Worm (Caenorhabditis elegans) whole organism, L1 larva: ENCODE measurements around the gene F53H1.4.
"Not testable (repeated sequence)": the region's sequence is repeated elsewhere in the genome, so short reads cannot be mapped to it uniquely, and the experiment has no call there.

Experiments used
- C04F5.9 ChIP-seq: sonication (generic microtip); optimal IDR thresholded peaks from 2 replicates; lab custom pipeline; 2016; ENCODE audit warnings: missing genetic modification characterization, missing compliant biosample characterization
- C16A3.4 ChIP-seq: fragments of 150-350 bp; optimal IDR thresholded peaks from 2 replicates; lab custom pipeline; 2014; ENCODE audit warnings: missing biosample characterization, missing genetic modification characterization
- C34B4.2 ChIP-seq: sonication (generic microtip); optimal IDR thresholded peaks from 2 replicates; lab custom pipeline; 2017; ENCODE audit warnings: mild to moderate bottlenecking, missing genetic modification characterization, missing compliant biosample characterization
- F16B12.6 ChIP-seq: fragments of 150-350 bp; optimal IDR thresholded peaks from 2 replicates; lab custom pipeline; 2014; ENCODE audit warnings: missing biosample characterization, missing genetic modification characterization
- Y116A8C.19 ChIP-seq: sonication (generic microtip); optimal IDR thresholded peaks from 2 replicates; lab custom pipeline; 2016; ENCODE audit warnings: missing compliant biosample characterization, missing genetic modification characterization, borderline replicate concordance
- aha-1 ChIP-seq: fragments of 150-350 bp; optimal IDR thresholded peaks from 2 replicates; lab custom pipeline; 2014; ENCODE audit warnings: missing biosample characterization, missing genetic modification characterization
- alr-1 ChIP-seq: fragments of 200-800 bp; sonication (Bioruptor generic); optimal IDR thresholded peaks from 2 replicates; lab custom pipeline; 2018; ENCODE audit warnings: borderline replicate concordance, mild to moderate bottlenecking, missing genetic modification characterization, missing compliant biosample characterization
- aly-2 ChIP-seq: fragments of 150-350 bp; optimal IDR thresholded peaks from 2 replicates; lab custom pipeline; 2014; ENCODE audit warnings: missing biosample characterization, missing genetic modification characterization
- blmp-1 ChIP-seq: fragments of 150-350 bp; optimal IDR thresholded peaks from 2 replicates; lab custom pipeline; 2014; ENCODE audit warnings: missing biosample characterization, missing genetic modification characterization
- ceh-8 ChIP-seq: fragments of 200-800 bp; sonication (Bioruptor generic); optimal IDR thresholded peaks from 2 replicates; lab custom pipeline; 2018; ENCODE audit warnings: mild to moderate bottlenecking, missing genetic modification characterization, moderate library complexity, missing compliant biosample characterization
- ceh-82 ChIP-seq, 3 experiments: fragments of 150-350 bp in 1 of 3; sonication (generic microtip) in 2 of 3; optimal IDR thresholded peaks; 2 replicates each; lab custom pipeline; 2014 to 2017; ENCODE audit warnings: missing biosample characterization in 3 of 3, missing genetic modification characterization in 3 of 3
- ces-1 ChIP-seq: fragments of 150-350 bp; optimal IDR thresholded peaks from 2 replicates; lab custom pipeline; 2014; ENCODE audit warnings: missing biosample characterization, missing genetic modification reagents, missing genetic modification characterization
- dsc-1 ChIP-seq: sonication (generic microtip); optimal IDR thresholded peaks from 2 replicates; lab custom pipeline; 2016; ENCODE audit warnings: mild to moderate bottlenecking, missing genetic modification characterization, missing compliant biosample characterization
- efl-1 ChIP-seq, 4 experiments: fragments of 150-350 bp; optimal IDR thresholded peaks in 3 of 4; peaks in 1 of 4; 1 replicate in 1 of 4; 2 replicates in 3 of 4; lab custom pipeline; 2014; ENCODE audit warnings: missing biosample characterization in 2 of 4, missing genetic modification characterization in 2 of 4, missing genetic modification reagents in 2 of 4
- efl-3 ChIP-seq: fragments of 200-800 bp; sonication (Bioruptor generic); optimal IDR thresholded peaks from 2 replicates; lab custom pipeline; 2018; ENCODE audit warnings: mild to moderate bottlenecking, missing genetic modification characterization, missing compliant biosample characterization
- elt-2 ChIP-seq: sonication (generic microtip); optimal IDR thresholded peaks from 2 replicates; lab custom pipeline; 2016; ENCODE audit warnings: missing genetic modification characterization, mild to moderate bottlenecking, inconsistent platforms, missing compliant biosample characterization, missing genetic modification reagents
- elt-3 ChIP-seq, 6 experiments: fragments of 150-350 bp in 1 of 6; sonication (generic microtip); optimal IDR thresholded peaks; 2 replicates each; lab custom pipeline; 2017 to 2018; ENCODE audit warnings: missing biosample characterization in 6 of 6, missing genetic modification characterization in 6 of 6, inconsistent platforms in 1 of 6
- fkh-4 ChIP-seq: sonication (generic microtip); optimal IDR thresholded peaks from 2 replicates; lab custom pipeline; 2016; ENCODE audit warnings: missing compliant biosample characterization, missing genetic modification characterization, borderline replicate concordance
- fkh-8 ChIP-seq: sonication (generic microtip); optimal IDR thresholded peaks from 2 replicates; lab custom pipeline; 2016; ENCODE audit warnings: mild to moderate bottlenecking, missing genetic modification characterization, missing compliant biosample characterization
- grh-1 ChIP-seq: fragments of 200-800 bp; sonication (Bioruptor generic); IDR thresholded peaks from 2 replicates; pipeline ENCODE4 v1.3.6; 2022; ENCODE audit warnings: missing genetic modification reagents, missing genetic modification characterization, missing compliant biosample characterization
- hlh-4 ChIP-seq: sonication (generic microtip); optimal IDR thresholded peaks from 2 replicates; lab custom pipeline; 2016; ENCODE audit warnings: mild to moderate bottlenecking, missing genetic modification characterization, missing compliant biosample characterization
- isw-1 ChIP-seq: fragments of 200-800 bp; sonication (Bioruptor generic); IDR thresholded peaks from 2 replicates; pipeline ENCODE4 v1.3.6; 2022; ENCODE audit warnings: missing genetic modification characterization, missing compliant biosample characterization
- jun-1 ChIP-seq: fragments of 150-350 bp; optimal IDR thresholded peaks from 2 replicates; lab custom pipeline; 2014; ENCODE audit warnings: missing biosample characterization, missing genetic modification reagents, missing genetic modification characterization
- lin-13 ChIP-seq: fragments of 150-350 bp; optimal IDR thresholded peaks from 2 replicates; lab custom pipeline; 2014; ENCODE audit warnings: missing biosample characterization, missing genetic modification reagents, missing genetic modification characterization
- lin-14 ChIP-seq: fragments of 200-800 bp; sonication (Bioruptor generic); optimal IDR thresholded peaks from 2 replicates; lab custom pipeline; 2018; ENCODE audit warnings: mild to moderate bottlenecking, missing genetic modification characterization, moderate library complexity, missing compliant biosample characterization
- lin-35 ChIP-seq, 2 experiments: fragments of 150-350 bp; optimal IDR thresholded peaks; 2 replicates each; lab custom pipeline; 2014; ENCODE audit warnings: missing biosample characterization in 2 of 2, missing genetic modification characterization in 2 of 2, missing genetic modification reagents in 2 of 2
- lir-3 ChIP-seq: sonication (generic microtip); optimal IDR thresholded peaks from 2 replicates; lab custom pipeline; 2016; ENCODE audit warnings: mild to moderate bottlenecking, missing genetic modification characterization, moderate library complexity, missing compliant biosample characterization; ENCODE audit not compliant: poor library complexity
- lsy-2 ChIP-seq, 2 experiments: fragments of 150-350 bp; optimal IDR thresholded peaks; 2 replicates each; lab custom pipeline; 2014; ENCODE audit warnings: missing biosample characterization in 2 of 2, missing genetic modification characterization in 2 of 2
- mef-2 ChIP-seq: fragments of 150-350 bp; optimal IDR thresholded peaks from 2 replicates; lab custom pipeline; 2014; ENCODE audit warnings: missing biosample characterization, missing genetic modification characterization
- mep-1 ChIP-seq: fragments of 150-350 bp; optimal IDR thresholded peaks from 2 replicates; lab custom pipeline; 2014; ENCODE audit warnings: missing biosample characterization, missing genetic modification characterization
- nhr-11 ChIP-seq: fragments of 150-350 bp; optimal IDR thresholded peaks from 2 replicates; lab custom pipeline; 2014; ENCODE audit warnings: missing biosample characterization, missing genetic modification characterization
- nhr-19 ChIP-seq: fragments of 200-800 bp; sonication (Bioruptor generic); conservative IDR thresholded peaks from 2 replicates; pipeline ENCODE4 v1.3.6; 2022; ENCODE audit warnings: missing genetic modification characterization, missing compliant biosample characterization
- nhr-237 ChIP-seq: fragments of 150-350 bp; optimal IDR thresholded peaks from 2 replicates; lab custom pipeline; 2014; ENCODE audit warnings: missing biosample characterization, missing genetic modification characterization
- nhr-71 ChIP-seq: sonication (generic microtip); optimal IDR thresholded peaks from 2 replicates; lab custom pipeline; 2016; ENCODE audit warnings: mild to moderate bottlenecking, missing genetic modification characterization, moderate library complexity, missing compliant biosample characterization
- nhr-76 ChIP-seq: sonication (generic microtip); optimal IDR thresholded peaks from 2 replicates; lab custom pipeline; 2017; ENCODE audit warnings: missing biosample characterization, missing genetic modification characterization
- nhr-77 ChIP-seq: fragments of 150-350 bp; optimal IDR thresholded peaks from 2 replicates; lab custom pipeline; 2014; ENCODE audit warnings: missing biosample characterization, missing genetic modification characterization
- nhr-84 ChIP-seq: sonication (generic microtip); optimal IDR thresholded peaks from 2 replicates; lab custom pipeline; 2017; ENCODE audit warnings: missing biosample characterization, missing genetic modification characterization
- nhr-90 ChIP-seq: sonication (generic microtip); optimal IDR thresholded peaks from 2 replicates; lab custom pipeline; 2016; ENCODE audit warnings: mild to moderate bottlenecking, missing genetic modification characterization, missing compliant biosample characterization; ENCODE audit not compliant: poor library complexity
- pax-3 ChIP-seq: fragments of 200-800 bp; sonication (Bioruptor generic); optimal IDR thresholded peaks from 2 replicates; lab custom pipeline; 2018; ENCODE audit warnings: mild to moderate bottlenecking, missing genetic modification characterization, moderate library complexity, missing compliant biosample characterization
- pqm-1 ChIP-seq: sonication (generic microtip); optimal IDR thresholded peaks from 3 replicates; lab custom pipeline; 2017; ENCODE audit warnings: missing biosample characterization, missing genetic modification characterization
- skn-1 ChIP-seq: fragments of 150-350 bp; optimal IDR thresholded peaks from 2 replicates; lab custom pipeline; 2014; ENCODE audit warnings: missing biosample characterization, missing genetic modification characterization
- snpc-4 ChIP-seq: fragments of 150-350 bp; optimal IDR thresholded peaks from 2 replicates; lab custom pipeline; 2014; ENCODE audit warnings: missing biosample characterization, missing genetic modification characterization
- snu-23 ChIP-seq: sonication (generic microtip); optimal IDR thresholded peaks from 2 replicates; lab custom pipeline; 2016; ENCODE audit warnings: missing genetic modification characterization, missing compliant biosample characterization
- sptf-1 ChIP-seq: fragments of 150-350 bp; optimal IDR thresholded peaks from 2 replicates; lab custom pipeline; 2014; ENCODE audit warnings: missing biosample characterization, missing genetic modification characterization
- swsn-7 ChIP-seq: sonication (generic microtip); optimal IDR thresholded peaks from 2 replicates; lab custom pipeline; 2016; ENCODE audit warnings: missing genetic modification characterization, missing compliant biosample characterization
- tlp-1 ChIP-seq: fragments of 150-350 bp; optimal IDR thresholded peaks from 2 replicates; lab custom pipeline; 2014; ENCODE audit warnings: missing biosample characterization, missing genetic modification characterization
- unc-98 ChIP-seq: fragments of 200-800 bp; sonication (Bioruptor generic); IDR thresholded peaks from 2 replicates; pipeline ENCODE4 v1.3.6; 2022; ENCODE audit warnings: missing genetic modification characterization, missing compliant biosample characterization
- zag-1 ChIP-seq: fragments of 150-350 bp; optimal IDR thresholded peaks from 2 replicates; lab custom pipeline; 2014; ENCODE audit warnings: missing biosample characterization, missing genetic modification characterization
- zip-4 ChIP-seq: fragments of 200-800 bp; sonication (Bioruptor generic); optimal IDR thresholded peaks from 2 replicates; lab custom pipeline; 2018; ENCODE audit warnings: mild to moderate bottlenecking, missing genetic modification characterization, moderate library complexity, missing compliant biosample characterization
- ztf-11 ChIP-seq, 2 experiments: sonication (generic microtip); optimal IDR thresholded peaks; 2 replicates each; lab custom pipeline; 2016 to 2017; ENCODE audit warnings: missing genetic modification characterization in 2 of 2, missing biosample characterization in 1 of 2, missing compliant biosample characterization in 1 of 2

F53H1.4 gene

DNA sequence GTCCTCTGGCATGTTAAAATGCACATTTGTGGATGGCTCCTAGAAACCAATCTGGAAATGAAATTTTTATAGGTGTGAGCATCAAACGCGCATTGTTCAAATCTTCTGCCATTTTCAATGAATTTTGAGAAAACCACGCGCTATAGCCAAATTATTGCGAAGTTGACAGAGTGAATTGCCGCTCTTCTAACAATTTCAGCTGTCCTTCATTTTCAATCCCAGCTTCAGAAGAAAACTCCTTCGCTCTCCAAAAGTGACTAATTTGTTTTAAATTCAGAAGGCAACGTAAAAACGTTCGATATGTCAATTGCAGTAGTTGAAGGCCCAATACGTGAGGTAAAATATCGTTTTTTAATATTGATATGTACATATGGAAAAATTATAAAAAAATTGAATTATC, 33.4 kb downstream of the F53H1.4 start, which contains the start of gene F58F6.5:
Gene F58F6.5 (plus strand): TSS at position 301 of the 400 bp plus-strand sequence.
- not testable (repeated sequence) for TF ChIP-seq zip-4 (GFP tag; lab: Kevin White, UChicago); aha-1 (tag; lab: Kevin White, UChicago); tlp-1 (tag; lab: Kevin White, UChicago)

DNA sequence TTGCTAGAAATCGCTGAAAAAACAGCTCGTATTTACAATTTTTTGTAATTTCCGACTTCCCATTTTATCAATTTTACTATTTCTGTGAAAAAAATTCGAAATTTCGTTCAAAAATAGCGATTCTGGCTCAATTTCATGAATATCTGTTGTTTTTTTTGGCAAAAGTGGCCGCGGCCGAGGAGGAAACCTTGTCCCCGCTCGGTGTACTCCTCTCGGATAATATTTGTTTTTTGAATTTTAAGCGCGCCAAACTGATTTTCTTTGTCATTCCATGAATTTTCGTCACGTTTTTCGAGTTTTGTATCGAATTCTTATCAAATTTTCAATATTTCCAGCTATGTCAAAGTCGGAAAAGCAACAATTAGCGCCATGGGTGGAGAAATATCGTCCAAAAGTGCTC, 37.0 kb downstream of the F53H1.4 start, which contains the start of gene rfc-2:
Gene rfc-2 (plus strand): TSS at position 334 of the 400 bp plus-strand sequence.
- no peak for TF ChIP-seq sptf-1 (tag; lab: Kevin White, UChicago)
- no peak for TF ChIP-seq elt-2 (tag; lab: Kevin White, UChicago)
- TF ChIP-seq hlh-4 = no peak
- TF ChIP-seq tlp-1 (tag; lab: Kevin White, UChicago) = no peak
- TF ChIP-seq ceh-8 (GFP tag; lab: Kevin White, UChicago) = no peak
- TF ChIP-seq ceh-82 (tag; optimal IDR thresholded peaks at IDR 0.05; lab: Kevin White, UChicago) = peak in 2 of 3 experiments; percentile 33 to 36
- TF ChIP-seq zag-1 = no peak
- TF ChIP-seq efl-3 (GFP tag; lab: Kevin White, UChicago) = no peak
- no peak for TF ChIP-seq elt-3 (tag; optimal IDR thresholded peaks at IDR 0.05; lab: Kevin White, UChicago)
- peak; percentile 65 for TF ChIP-seq nhr-71 (tag; lab: Kevin White, UChicago)
- no peak for TF ChIP-seq nhr-77 (tag; lab: Kevin White, UChicago)
- TF ChIP-seq C34B4.2 (tag; lab: Kevin White, UChicago) = no peak
- no peak for TF ChIP-seq pqm-1
- no peak for TF ChIP-seq lin-13 (GFP tag; lab: Kevin White, UChicago)
- no peak for TF ChIP-seq lin-14 (GFP tag; lab: Kevin White, UChicago)
- TF ChIP-seq snpc-4 (tag; lab: Kevin White, UChicago) = no peak
- TF ChIP-seq C04F5.9 (tag; lab: Kevin White, UChicago) = no peak
- no peak for TF ChIP-seq mef-2 (tag; lab: Kevin White, UChicago)
- no peak for TF ChIP-seq C16A3.4 (tag; lab: Kevin White, UChicago)
- TF ChIP-seq grh-1 (GFP tag; lab: Robert Waterston, UW) = no peak
- no peak for TF ChIP-seq unc-98 (GFP tag; lab: Robert Waterston, UW)
- peak; percentile 40 to 67 for TF ChIP-seq efl-1 (optimal IDR thresholded peaks at IDR 0.05; lab: Kevin White, UChicago)
- TF ChIP-seq efl-1 (GFP tag; optimal IDR thresholded peaks at IDR 0.05 in 1 of 2; lab: Kevin White, UChicago) = peak; percentile 76 to 94
- TF ChIP-seq zip-4 (GFP tag; lab: Kevin White, UChicago) = no peak
- peak; percentile 38 for TF ChIP-seq fkh-4 (tag; lab: Kevin White, UChicago)
- peak in 1 of 2 experiments; percentile 61 for TF ChIP-seq ztf-11 (tag; optimal IDR thresholded peaks at IDR 0.05; lab: Kevin White, UChicago)
- no peak for TF ChIP-seq Y116A8C.19 (tag; lab: Kevin White, UChicago)
- TF ChIP-seq nhr-84 (tag; lab: Kevin White, UChicago) = no peak
- TF ChIP-seq F16B12.6 (tag; lab: Kevin White, UChicago) = no peak
- TF ChIP-seq mep-1 (tag; lab: Kevin White, UChicago) = peak; percentile 12
- no peak for TF ChIP-seq aha-1 (tag; lab: Kevin White, UChicago)
- TF ChIP-seq nhr-90 = no peak
- no peak for TF ChIP-seq ces-1 (GFP tag; lab: Kevin White, UChicago)
- TF ChIP-seq aly-2 = no peak
- peak; percentile 5 for TF ChIP-seq swsn-7 (tag; lab: Kevin White, UChicago)
- no peak for TF ChIP-seq alr-1
- TF ChIP-seq blmp-1 = peak; percentile 15
- TF ChIP-seq isw-1 (GFP tag; lab: Robert Waterston, UW) = no peak
- TF ChIP-seq pax-3 = no peak
- peak; percentile 20 for TF ChIP-seq skn-1
- TF ChIP-seq nhr-237 (tag; lab: Kevin White, UChicago) = no peak
- no peak for TF ChIP-seq lir-3
- TF ChIP-seq jun-1 (tag; lab: Kevin White, UChicago) = no peak
- TF ChIP-seq lin-35 (GFP tag; optimal IDR thresholded peaks at IDR 0.05; lab: Kevin White, UChicago) = peak; percentile 55 to 68
- TF ChIP-seq snu-23 = peak; percentile 48
- peak; percentile 38 to 46 for TF ChIP-seq lsy-2 (tag; optimal IDR thresholded peaks at IDR 0.05; lab: Kevin White, UChicago)
- TF ChIP-seq dsc-1 (tag; lab: Kevin White, UChicago) = peak; percentile 34
- peak; percentile 1 for TF ChIP-seq fkh-8
- TF ChIP-seq nhr-76 (tag; lab: Kevin White, UChicago) = no peak
- TF ChIP-seq nhr-19 = peak; percentile 27; the same call in 1 of the 2 replicates
- no peak for TF ChIP-seq nhr-11 (tag; lab: Kevin White, UChicago)
